Worm (Caenorhabditis elegans) whole organism, L4/young adult: ENCODE results near the gene R08C7.8.

Experiments
- W03F9.2 ChIP-seq: fragments of 150-350 bp; optimal IDR thresholded peaks from 2 replicates; lab custom pipeline; 2014; ENCODE audit warnings: missing biosample characterization, missing genetic modification characterization
- dao-5 ChIP-seq: sonication (generic microtip); optimal IDR thresholded peaks from 2 replicates; lab custom pipeline; 2016; ENCODE audit warnings: missing genotype, missing genetic modification characterization, moderate library complexity, missing compliant biosample characterization
- him-1 ChIP-seq: sonication (generic microtip); optimal IDR thresholded peaks from 2 replicates; lab custom pipeline; 2016; ENCODE audit warnings: missing genotype, missing genetic modification reagents, missing genetic modification characterization, missing compliant biosample characterization

R08C7.8 gene

ce11 chrIV:4393942-4394460 is 40.3 kb downstream of the R08C7.8 start, which contains the start of gene ell-1:
Gene ell-1, plus strand, starts transcription at chrIV:4394410.
- TF ChIP-seq him-1 (tag; lab: Kevin White, UChicago) (no peak), dao-5 (no peak), W03F9.2 (tag; lab: Kevin White, UChicago) (no peak)

ce11 chrIV:4393488-4393887 is 40.9 kb downstream of the R08C7.8 start:
- TF ChIP-seq dao-5 (no peak), W03F9.2 (tag; lab: Kevin White, UChicago) (peak; percentile 29)

- TF ChIP-seq him-1 (tag; lab: Kevin White, UChicago) (peak; percentile 73), dao-5 (no peak), W03F9.2 (tag; lab: Kevin White, UChicago) (peak; percentile 79)
These were observed 43.9 kb downstream of the R08C7.8 start, which contains the start of the genes rpl-7A and set-21 for ce11 chrIV:4390438-4390894. Gene rpl-7A, minus strand, starts transcription at chrIV:4390590. Gene set-21, plus strand, starts transcription at chrIV:4390844.

ce11 chrIV:4386351-4386750 is 48.0 kb downstream of the R08C7.8 start, which contains the start of gene tald-1:
Gene tald-1, plus strand, starts transcription at chrIV:4386651.
- TF ChIP-seq him-1 (tag; lab: Kevin White, UChicago) (no peak), W03F9.2 (tag; lab: Kevin White, UChicago) (no peak), dao-5 (no peak)
